Fruit fly (Drosophila melanogaster) whole organism, pupa: ENCODE results near the gene CG42296.

ENCODE experiments used
- CG8159 ChIP-seq: fragments of 200-800 bp; sonication (Bioruptor generic); optimal IDR thresholded peaks from 3 replicates; lab custom pipeline; 2018; ENCODE audit warnings: missing biosample characterization, mild to moderate bottlenecking, missing genetic modification characterization, moderate library complexity
- EcR ChIP-seq: fragments of 200-800 bp; sonication (Bioruptor generic); optimal IDR thresholded peaks from 3 replicates; lab custom pipeline; 2019; ENCODE audit warnings: missing biosample characterization, missing genetic modification characterization, mild to moderate bottlenecking, moderate library complexity, missing genetic modification reagents

DNA sequence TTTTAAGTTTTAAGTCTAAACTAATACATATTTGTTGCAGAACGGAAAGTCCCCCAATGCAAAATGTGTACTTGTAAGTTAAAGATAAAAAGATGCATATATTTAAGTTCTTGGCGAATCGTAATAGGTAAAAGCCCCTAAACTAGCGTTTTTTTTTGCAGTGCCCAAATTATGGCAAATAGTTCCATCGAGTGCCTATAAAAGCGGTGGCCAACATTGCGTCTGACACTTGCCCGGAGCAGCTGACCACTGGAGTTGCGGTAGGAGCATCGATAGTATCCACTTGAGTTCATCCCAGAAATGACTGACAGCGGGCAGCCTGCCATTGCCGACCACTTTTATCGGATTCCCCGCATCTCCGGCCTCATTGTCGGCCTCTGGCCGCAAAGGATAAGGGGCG, 18.4 kb upstream of the CG42296 start, which contains the start of gene Or22c:
- TF ChIP-seq CG8159 (tag; lab: Kevin White, UChicago) (no peak), EcR (no peak)
